Fruit fly (Drosophila melanogaster) whole organism: ENCODE measurements around the gene loh.

Experiments used
- CG8478 ChIP-seq: fragments of >200 bp; optimal IDR thresholded peaks from 2 replicates; lab custom pipeline; 2018; ENCODE audit warnings: inconsistent platforms
- Dll ChIP-seq: fragments of >200 bp; optimal IDR thresholded peaks from 2 replicates; lab custom pipeline; 2017
- EcR ChIP-seq, 2 experiments: fragments of >200 bp; optimal IDR thresholded peaks; 2 replicates each; lab custom pipeline; 2017; ENCODE audit warnings: missing biosample characterization in 2 of 2, missing genetic modification characterization in 2 of 2, missing genetic modification reagents in 2 of 2
- pan ChIP-seq: fragments of >200 bp; optimal IDR thresholded peaks from 2 replicates; lab custom pipeline; 2017
- psq ChIP-seq: fragments of >200 bp; optimal IDR thresholded peaks from 2 replicates; lab custom pipeline; 2017
- usp ChIP-seq: fragments of >200 bp; optimal IDR thresholded peaks from 2 replicates; lab custom pipeline; 2017; ENCODE audit warnings: missing biosample characterization, missing genetic modification characterization, mixed read lengths

- TF ChIP-seq CG8478 (lab: Kevin White, UChicago) (no peak), Dll (no peak), usp (GFP tag; lab: Kevin White, UChicago) (no peak), pan (no peak), psq (lab: Kevin White, UChicago) (no peak), EcR (GFP tag; optimal IDR thresholded peaks at IDR 0.05; lab: Kevin White, UChicago) (no peak)
Measured at dm6 chr2L:10408122-10408576, 34.2 kb upstream of the loh start, which contains the start of the genes Ip259 and RpS27A.
